Fruit fly (Drosophila melanogaster) whole organism, embryonic: ENCODE results near the gene NK7.1.

ENCODE experiments used
- Ada2b ChIP-seq: fragments of 200-800 bp; sonication (Bioruptor generic); IDR thresholded peaks from 2 replicates; pipeline ENCODE4 v1.3.6; 2022; ENCODE audit warnings: missing biosample characterization, missing genetic modification characterization
- Aef1 ChIP-seq: fragments of 200-800 bp; sonication (Bioruptor generic); IDR thresholded peaks from 3 replicates; pipeline ENCODE4 v1.3.6; 2022; ENCODE audit warnings: missing biosample characterization, missing genetic modification characterization
- Atf3 ChIP-seq: fragments of 200-800 bp; sonication (Bioruptor generic); optimal IDR thresholded peaks from 3 replicates; lab custom pipeline; 2016; ENCODE audit warnings: missing biosample characterization, missing genetic modification characterization
- Atf6 ChIP-seq: fragments of 200-800 bp; sonication (Bioruptor generic); IDR thresholded peaks from 2 replicates; pipeline ENCODE4 v1.3.6; 2022; ENCODE audit warnings: missing biosample characterization, missing genetic modification characterization
- CG10209 ChIP-seq: fragments of 200-800 bp; sonication (Bioruptor generic); optimal IDR thresholded peaks from 3 replicates; lab custom pipeline; 2017; ENCODE audit warnings: missing biosample characterization, mild to moderate bottlenecking, missing genetic modification characterization, missing genetic modification reagents
- CG10366 ChIP-seq: fragments of 200-800 bp; sonication (Bioruptor generic); IDR thresholded peaks from 2 replicates; pipeline ENCODE4 v1.3.6; 2022; ENCODE audit warnings: missing biosample characterization, missing genetic modification characterization
- CG10565 ChIP-seq: fragments of 200-800 bp; sonication (Bioruptor generic); optimal IDR thresholded peaks from 3 replicates; lab custom pipeline; 2016; ENCODE audit warnings: missing biosample characterization, mild to moderate bottlenecking, missing genetic modification characterization
- CG11093 ChIP-seq: fragments of 200-800 bp; sonication (Bioruptor generic); IDR thresholded peaks from 3 replicates; pipeline ENCODE4 v1.3.6; 2022; ENCODE audit warnings: missing biosample characterization, missing genetic modification characterization
- CG12071 ChIP-seq: fragments of 200-800 bp; sonication (Bioruptor generic); optimal IDR thresholded peaks from 3 replicates; lab custom pipeline; 2018; ENCODE audit warnings: missing biosample characterization, mild to moderate bottlenecking, missing genetic modification characterization
- CG12659 ChIP-seq: fragments of 200-800 bp; sonication (Bioruptor generic); optimal IDR thresholded peaks from 3 replicates; lab custom pipeline; 2017; ENCODE audit warnings: mild to moderate bottlenecking, missing biosample characterization, missing genetic modification reagents, missing genetic modification characterization
- CG12744 ChIP-seq: fragments of 200-800 bp; sonication (Bioruptor generic); optimal IDR thresholded peaks from 2 replicates; lab custom pipeline; 2016; ENCODE audit warnings: missing biosample characterization, missing genetic modification characterization
- CG14667 ChIP-seq: fragments of 200-800 bp; sonication (Bioruptor generic); IDR thresholded peaks from 2 replicates; pipeline ENCODE4 v1.3.6; 2022; ENCODE audit warnings: missing biosample characterization, missing genetic modification characterization
- CG15073 ChIP-seq: fragments of 200-800 bp; sonication (Bioruptor generic); optimal IDR thresholded peaks from 2 replicates; lab custom pipeline; 2016; ENCODE audit warnings: missing biosample characterization, missing genetic modification characterization
- CG1602 ChIP-seq: fragments of 200-800 bp; sonication (Bioruptor generic); optimal IDR thresholded peaks from 3 replicates; lab custom pipeline; 2016; ENCODE audit warnings: missing biosample characterization, missing genetic modification characterization
- CG16813 ChIP-seq: fragments of 200-800 bp; sonication (Bioruptor generic); IDR thresholded peaks from 3 replicates; pipeline ENCODE4 v1.3.6; 2022; ENCODE audit warnings: missing biosample characterization, missing genetic modification characterization; ENCODE audit not compliant: partially characterized antibody
- CG17361 ChIP-seq: fragments of 200-800 bp; sonication (Bioruptor generic); IDR thresholded peaks from 3 replicates; pipeline ENCODE4 v1.3.6; 2022; ENCODE audit warnings: missing biosample characterization, missing genetic modification characterization
- CG17568 ChIP-seq: fragments of 200-800 bp; sonication (Bioruptor generic); optimal IDR thresholded peaks from 2 replicates; lab custom pipeline; 2018; ENCODE audit warnings: missing biosample characterization, mild to moderate bottlenecking, missing genetic modification characterization, moderate library complexity
- CG18619 ChIP-seq: fragments of 200-800 bp; sonication (Bioruptor generic); optimal IDR thresholded peaks from 3 replicates; lab custom pipeline; 2017; ENCODE audit warnings: missing biosample characterization, mild to moderate bottlenecking, missing genetic modification characterization
- CG31441 ChIP-seq: fragments of 200-800 bp; sonication (Bioruptor generic); IDR thresholded peaks from 2 replicates; pipeline ENCODE4 v1.3.6; 2022; ENCODE audit warnings: missing biosample characterization, missing genetic modification characterization
- CG32532 ChIP-seq: fragments of 200-800 bp; sonication (Bioruptor generic); IDR thresholded peaks from 2 replicates; pipeline ENCODE4 v1.3.6; 2022; ENCODE audit warnings: missing biosample characterization, missing genetic modification characterization
- CG5245 ChIP-seq: fragments of 200-800 bp; sonication (Bioruptor generic); optimal IDR thresholded peaks from 3 replicates; lab custom pipeline; 2016; ENCODE audit warnings: missing biosample characterization, missing genetic modification characterization
- CG6683 ChIP-seq: fragments of 200-800 bp; sonication (Bioruptor generic); optimal IDR thresholded peaks from 2 replicates; lab custom pipeline; 2017; ENCODE audit warnings: missing biosample characterization, mild to moderate bottlenecking, missing genetic modification characterization, missing genetic modification reagents
- CG6791 ChIP-seq: fragments of 200-800 bp; sonication (Bioruptor generic); IDR thresholded peaks from 3 replicates; pipeline ENCODE4 v1.3.6; 2022; ENCODE audit warnings: missing biosample characterization, missing genetic modification characterization; ENCODE audit not compliant: partially characterized antibody
- CG7357 ChIP-seq: fragments of 200-800 bp; sonication (Bioruptor generic); IDR thresholded peaks from 3 replicates; pipeline ENCODE4 v1.3.6; 2022; ENCODE audit warnings: missing biosample characterization, missing genetic modification characterization
- CG9609 ChIP-seq: fragments of 200-800 bp; sonication (Bioruptor generic); optimal IDR thresholded peaks from 3 replicates; lab custom pipeline; 2016; ENCODE audit warnings: missing biosample characterization, missing genetic modification characterization
- CG9817 ChIP-seq: fragments of 200-800 bp; sonication (Bioruptor generic); optimal IDR thresholded peaks from 2 replicates; lab custom pipeline; 2018; ENCODE audit warnings: missing biosample characterization, mild to moderate bottlenecking, missing genetic modification characterization, moderate library complexity
- CoRest ChIP-seq: fragments of 200-800 bp; sonication (Bioruptor generic); optimal IDR thresholded peaks from 3 replicates; lab custom pipeline; 2018; ENCODE audit warnings: missing biosample characterization, mild to moderate bottlenecking, missing genetic modification characterization, moderate library complexity
- Dref ChIP-seq: fragments of 200-800 bp; sonication (Bioruptor generic); IDR thresholded peaks from 2 replicates; pipeline ENCODE4 v1.3.6; 2022; ENCODE audit warnings: missing biosample characterization, missing genetic modification characterization
- Eip74EF ChIP-seq, 2 experiments: fragments of 200-800 bp in 1 of 2; fragments of >200 bp in 1 of 2; sonication (Bioruptor generic) in 1 of 2; optimal IDR thresholded peaks; 2 replicates each; lab custom pipeline; 2017 to 2019; ENCODE audit warnings: missing biosample characterization in 2 of 2, missing genetic modification characterization in 2 of 2, mild to moderate bottlenecking in 1 of 2, moderate library complexity in 1 of 2
- H2.0 ChIP-seq: fragments of 200-800 bp; sonication (Bioruptor generic); IDR thresholded peaks from 2 replicates; pipeline ENCODE4 v1.3.6; 2022; ENCODE audit warnings: missing biosample characterization, missing genetic modification characterization
- MESR4 ChIP-seq: fragments of 200-800 bp; sonication (Bioruptor generic); optimal IDR thresholded peaks from 2 replicates; lab custom pipeline; 2018; ENCODE audit warnings: missing biosample characterization, mild to moderate bottlenecking, missing genetic modification characterization, moderate library complexity
- Neu2 ChIP-seq: fragments of 200-800 bp; sonication (Bioruptor generic); optimal IDR thresholded peaks from 3 replicates; lab custom pipeline; 2016; ENCODE audit warnings: missing biosample characterization, missing genetic modification characterization, borderline replicate concordance
- Oli ChIP-seq: fragments of 200-800 bp; sonication (Bioruptor generic); optimal IDR thresholded peaks from 2 replicates; lab custom pipeline; 2018; ENCODE audit warnings: missing biosample characterization, mild to moderate bottlenecking, missing genetic modification characterization, moderate library complexity
- Sry-β ChIP-seq: fragments of 200-800 bp; sonication (Bioruptor generic); optimal IDR thresholded peaks from 2 replicates; lab custom pipeline; 2018; ENCODE audit warnings: missing biosample characterization, mild to moderate bottlenecking, missing genetic modification characterization, moderate library complexity
- Tbp ChIP-seq: fragments of >200 bp; optimal IDR thresholded peaks from 2 replicates; lab custom pipeline; 2018; ENCODE audit warnings: missing biosample characterization, missing genetic modification characterization
- Xbp1 ChIP-seq: fragments of 200-800 bp; sonication (Bioruptor generic); optimal IDR thresholded peaks from 3 replicates; lab custom pipeline; 2016; ENCODE audit warnings: missing biosample characterization, mild to moderate bottlenecking, missing genetic modification characterization
- ab ChIP-seq: fragments of 200-800 bp; sonication (Bioruptor generic); optimal IDR thresholded peaks from 2 replicates; lab custom pipeline; 2016; ENCODE audit warnings: missing biosample characterization, missing genetic modification characterization
- ara ChIP-seq: fragments of 200-800 bp; sonication (Bioruptor generic); IDR thresholded peaks from 2 replicates; pipeline ENCODE4 v1.3.6; 2022; ENCODE audit warnings: missing biosample characterization, missing genetic modification characterization
- bcd ChIP-seq: fragments of 200-800 bp; sonication (Bioruptor generic); optimal IDR thresholded peaks from 2 replicates; lab custom pipeline; 2017; ENCODE audit warnings: missing biosample characterization, mild to moderate bottlenecking, missing genetic modification characterization
- btn ChIP-seq: fragments of 200-800 bp; sonication (Bioruptor generic); optimal IDR thresholded peaks from 2 replicates; lab custom pipeline; 2016; ENCODE audit warnings: missing biosample characterization, missing genetic modification characterization
- dysf ChIP-seq: fragments of 200-800 bp; sonication (Bioruptor generic); IDR thresholded peaks from 3 replicates; pipeline ENCODE4 v1.3.6; 2022; ENCODE audit warnings: missing biosample characterization, missing genetic modification characterization
- en ChIP-seq: fragments of 200-800 bp; sonication (Bioruptor generic); optimal IDR thresholded peaks from 2 replicates; lab custom pipeline; 2016; ENCODE audit warnings: missing biosample characterization, missing genetic modification characterization
- insv ChIP-seq, 2 experiments: fragments of 200-800 bp; sonication (Bioruptor generic); optimal IDR thresholded peaks; 3 replicates each; lab custom pipeline; 2016 to 2018; ENCODE audit warnings: missing biosample characterization in 2 of 2, missing genetic modification characterization in 2 of 2
- onecut ChIP-seq: fragments of 200-800 bp; sonication (Bioruptor generic); IDR thresholded peaks from 2 replicates; pipeline ENCODE4 v1.3.6; 2022; ENCODE audit warnings: missing biosample characterization, missing genetic modification characterization
- ro ChIP-seq: fragments of 200-800 bp; sonication (Bioruptor generic); IDR thresholded peaks from 2 replicates; pipeline ENCODE4 v1.3.6; 2022; ENCODE audit warnings: missing biosample characterization, missing genetic modification characterization
- slp2 ChIP-seq: fragments of 200-800 bp; sonication (Bioruptor generic); optimal IDR thresholded peaks from 2 replicates; lab custom pipeline; 2016; ENCODE audit warnings: missing biosample characterization, missing genetic modification characterization
- tap ChIP-seq: fragments of 200-800 bp; optimal IDR thresholded peaks from 3 replicates; lab custom pipeline; 2019; ENCODE audit warnings: missing biosample characterization, mild to moderate bottlenecking, missing genetic modification characterization, moderate library complexity
- tgo ChIP-seq: fragments of 200-800 bp; sonication (Bioruptor generic); IDR thresholded peaks from 3 replicates; pipeline ENCODE4 v1.3.6; 2022; ENCODE audit warnings: missing biosample characterization, missing genetic modification characterization
- toy ChIP-seq: fragments of 200-800 bp; sonication (Bioruptor generic); IDR thresholded peaks from 2 replicates; pipeline ENCODE4 v1.3.6; 2022; ENCODE audit warnings: missing biosample characterization, missing genetic modification characterization
- unpg ChIP-seq: fragments of 200-800 bp; sonication (Bioruptor generic); optimal IDR thresholded peaks from 3 replicates; lab custom pipeline; 2018; ENCODE audit warnings: missing biosample characterization, mild to moderate bottlenecking, missing genetic modification characterization, moderate library complexity
- wek ChIP-seq: fragments of 200-800 bp; sonication (Bioruptor generic); optimal IDR thresholded peaks from 3 replicates; lab custom pipeline; 2018; ENCODE audit warnings: missing biosample characterization, mild to moderate bottlenecking, missing genetic modification characterization, moderate library complexity

NK7.1 gene

DNA sequence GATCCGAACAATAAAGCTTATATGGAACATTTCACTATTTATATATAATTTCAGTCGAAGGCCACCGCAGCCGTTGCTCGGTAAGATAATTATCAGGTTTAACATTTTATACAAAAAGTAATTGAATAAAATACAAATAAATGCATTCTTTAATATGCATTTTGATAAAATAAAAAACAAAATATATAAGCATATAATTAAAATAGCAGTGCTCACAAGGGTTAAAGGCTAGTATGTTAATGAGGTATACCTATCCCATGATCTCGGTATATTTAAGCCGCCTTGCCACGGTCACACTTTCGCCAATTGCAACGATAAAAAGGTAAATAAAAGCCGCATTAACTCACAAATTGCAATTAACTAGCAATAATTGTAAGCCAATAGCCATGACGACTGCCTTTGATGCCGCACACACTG lies 63.9 kb downstream of the NK7.1 start, which contains the start of gene Polr2I (continued):
- TF ChIP-seq tgo (peak; percentile 37; the same call in 2 of the 3 replicates), MESR4 (GFP tag; lab: Kevin White, UChicago) (peak; percentile 37), Oli (tag; lab: Kevin White, UChicago) (peak; percentile 22), CG6791 (GFP tag; lab: Robert Waterston, UW) (no peak), wek (GFP tag; lab: Kevin White, UChicago) (no peak), tap (tag; lab: Kevin White, UChicago) (no peak), CoRest (peak; percentile 75), CG10565 (no peak), CG11093 (no peak), ara (GFP tag; lab: Robert Waterston, UW) (no peak), unpg (peak; percentile 17), CG17361 (peak; percentile 81), Xbp1 (GFP tag; lab: Kevin White, UChicago) (peak; percentile 53), onecut (no peak), CG16813 (GFP tag; lab: Robert Waterston, UW) (no peak), dysf (peak; percentile 21; the same call in 1 of the 3 replicates), CG32532 (GFP tag; lab: Robert Waterston, UW) (peak; percentile 19; the same call in 1 of the 2 replicates), CG12071 (GFP tag; lab: Kevin White, UChicago) (no peak), insv (GFP tag; optimal IDR thresholded peaks at IDR 0.05; lab: Kevin White, UChicago) (no peak), CG6683 (GFP tag; lab: Kevin White, UChicago) (no peak), Aef1 (GFP tag; lab: Robert Waterston, UW) (peak; percentile 37; the same call in 1 of the 3 replicates), CG10366 (no peak; the same call in 1 of the 2 replicates), Dref (GFP tag; lab: Robert Waterston, UW) (no peak), slp2 (GFP tag; lab: Kevin White, UChicago) (no peak), btn (no peak), CG12659 (GFP tag; lab: Kevin White, UChicago) (peak; percentile 33), Tbp (GFP tag; lab: Kevin White, UChicago) (no peak), CG15073 (GFP tag; lab: Kevin White, UChicago) (no peak), CG31441 (GFP tag; lab: Robert Waterston, UW) (peak; percentile 59), CG7357 (GFP tag; lab: Robert Waterston, UW) (no peak), Atf3 (GFP tag; lab: Kevin White, UChicago) (no peak), ro (GFP tag; lab: Robert Waterston, UW) (no peak), Neu2 (GFP tag; lab: Kevin White, UChicago) (no peak), H2.0 (GFP tag; lab: Robert Waterston, UW) (peak; percentile 20; the same call in 1 of the 2 replicates), ab (no peak), Eip74EF (GFP tag; optimal IDR thresholded peaks at IDR 0.05; lab: Kevin White, UChicago) (no peak), bcd (GFP tag; lab: Kevin White, UChicago) (peak; percentile 50), Atf6 (GFP tag; lab: Robert Waterston, UW) (peak; percentile 28; the same call in 1 of the 2 replicates), Sry-β (no peak), CG17568 (GFP tag; lab: Kevin White, UChicago) (no peak), CG12744 (GFP tag; lab: Kevin White, UChicago) (no peak), CG18619 (GFP tag; lab: Kevin White, UChicago) (peak; percentile 21), CG9609 (GFP tag; lab: Kevin White, UChicago) (no peak), CG1602 (GFP tag; lab: Kevin White, UChicago) (peak; percentile 32), toy (no peak), CG5245 (GFP tag; lab: Kevin White, UChicago) (no peak), CG10209 (peak; percentile 40), Ada2b (GFP tag; lab: Robert Waterston, UW) (no peak), en (no peak), CG9817 (peak; percentile 48), CG14667 (GFP tag; lab: Robert Waterston, UW) (no peak)
